Worm (Caenorhabditis elegans) whole organism, L4/young adult: ENCODE measurements around the gene srg-64.

Experiments
- W03F9.2 ChIP-seq: fragments of 150-350 bp; optimal IDR thresholded peaks from 2 replicates; lab custom pipeline; 2014; ENCODE audit warnings: missing biosample characterization, missing genetic modification characterization
- him-1 ChIP-seq: sonication (generic microtip); optimal IDR thresholded peaks from 2 replicates; lab custom pipeline; 2016; ENCODE audit warnings: missing genotype, missing genetic modification reagents, missing genetic modification characterization, missing compliant biosample characterization

DNA sequence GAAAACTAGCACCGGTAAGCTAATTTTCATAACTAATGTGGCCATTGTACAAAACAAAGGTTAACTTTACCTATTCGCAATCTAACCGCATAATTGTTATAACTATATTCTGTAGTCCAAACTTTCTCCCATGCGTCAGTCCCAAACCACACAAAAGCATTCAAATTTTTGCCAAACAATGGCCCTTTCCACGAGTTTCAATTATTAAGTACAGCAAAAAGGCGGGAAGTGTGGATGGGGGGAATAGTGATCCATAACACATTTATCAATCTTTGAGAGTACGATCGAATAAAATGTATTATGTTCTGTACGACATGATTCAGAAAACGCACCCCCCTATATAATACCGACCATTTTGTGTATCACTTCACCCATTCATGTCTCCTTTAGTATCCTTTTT, 22.1 kb downstream of the srg-64 start, which contains the start of gene ZK662.6:
- no peak for TF ChIP-seq W03F9.2 (tag; lab: Kevin White, UChicago)
- TF ChIP-seq him-1 (tag; lab: Kevin White, UChicago) = no peak
